Fruit fly (Drosophila melanogaster) whole organism, embryonic: ENCODE results near the gene CG12814.

Experiments
- Awh ChIP-seq: fragments of 200-800 bp; sonication (Bioruptor generic); IDR thresholded peaks from 2 replicates; pipeline ENCODE4, ENCODE4 v1.3.6; 2022; ENCODE audit warnings: missing biosample characterization, missing genetic modification characterization
- BEAF-32 ChIP-seq: fragments of 200-800 bp; sonication (Bioruptor generic); optimal IDR thresholded peaks from 3 replicates; lab custom pipeline; 2017; ENCODE audit warnings: missing biosample characterization, missing genetic modification characterization, mild to moderate bottlenecking, moderate library complexity, missing genetic modification reagents
- Blimp-1 ChIP-seq: fragments of 200-800 bp; sonication (Bioruptor generic); optimal IDR thresholded peaks from 3 replicates; lab custom pipeline; 2018; ENCODE audit warnings: missing biosample characterization, missing genetic modification characterization, mild to moderate bottlenecking, moderate library complexity, missing genetic modification reagents
- CG10462 ChIP-seq: fragments of 200-800 bp; sonication (Bioruptor generic); optimal IDR thresholded peaks from 2 replicates; lab custom pipeline; 2016; ENCODE audit warnings: missing biosample characterization, missing genetic modification characterization
- CG11560 ChIP-seq: fragments of 200-800 bp; sonication (Bioruptor generic); IDR thresholded peaks from 3 replicates; pipeline ENCODE4 v1.3.6; 2022; ENCODE audit warnings: missing biosample characterization, missing genetic modification characterization
- CG13624 ChIP-seq: fragments of 200-800 bp; sonication (Bioruptor generic); optimal IDR thresholded peaks from 2 replicates; lab custom pipeline; 2016; ENCODE audit warnings: missing biosample characterization, missing genetic modification characterization
- CG15269 ChIP-seq: fragments of 200-800 bp; sonication (Bioruptor generic); optimal IDR thresholded peaks from 2 replicates; lab custom pipeline; 2018; ENCODE audit warnings: missing biosample characterization, mild to moderate bottlenecking, missing genetic modification characterization, moderate library complexity
- CG16863 ChIP-seq: fragments of 200-800 bp; sonication (Bioruptor generic); optimal IDR thresholded peaks from 3 replicates; lab custom pipeline; 2016; ENCODE audit warnings: missing biosample characterization, missing genetic modification characterization
- CG17912 ChIP-seq: fragments of 200-800 bp; sonication (Bioruptor generic); optimal IDR thresholded peaks from 2 replicates; lab custom pipeline; 2018; ENCODE audit warnings: missing biosample characterization, mild to moderate bottlenecking, missing genetic modification characterization
- CG18599 ChIP-seq: fragments of 200-800 bp; sonication (Bioruptor generic); optimal IDR thresholded peaks from 3 replicates; lab custom pipeline; 2017; ENCODE audit warnings: missing biosample characterization, missing genetic modification characterization, mild to moderate bottlenecking, moderate library complexity, missing genetic modification reagents
- CG2120 ChIP-seq: fragments of 200-800 bp; sonication (Bioruptor generic); optimal IDR thresholded peaks from 3 replicates; lab custom pipeline; 2016; ENCODE audit warnings: missing biosample characterization, missing genetic modification characterization
- CG2678 ChIP-seq: fragments of 200-800 bp; sonication (Bioruptor generic); optimal IDR thresholded peaks from 3 replicates; lab custom pipeline; 2019; ENCODE audit warnings: missing biosample characterization, mild to moderate bottlenecking, missing genetic modification characterization, moderate library complexity
- CG31365 ChIP-seq: fragments of 200-800 bp; sonication (Bioruptor generic); optimal IDR thresholded peaks from 2 replicates; lab custom pipeline; 2018; ENCODE audit warnings: missing biosample characterization, mild to moderate bottlenecking, missing genetic modification characterization
- CG6765 ChIP-seq: fragments of 200-800 bp; sonication (Bioruptor generic); optimal IDR thresholded peaks from 3 replicates; lab custom pipeline; 2017; ENCODE audit warnings: missing biosample characterization, mild to moderate bottlenecking, missing genetic modification characterization
- CG6854 ChIP-seq: fragments of 200-800 bp; sonication (Bioruptor generic); optimal IDR thresholded peaks from 3 replicates; lab custom pipeline; 2017; ENCODE audit warnings: missing biosample characterization, mild to moderate bottlenecking, missing genetic modification characterization
- CG7357 ChIP-seq: fragments of 200-800 bp; sonication (Bioruptor generic); IDR thresholded peaks from 3 replicates; pipeline ENCODE4 v1.3.6; 2022; ENCODE audit warnings: missing biosample characterization, missing genetic modification characterization
- CG7745 ChIP-seq: fragments of 200-800 bp; sonication (Bioruptor generic); optimal IDR thresholded peaks from 2 replicates; lab custom pipeline; 2018; ENCODE audit warnings: missing biosample characterization, mild to moderate bottlenecking, missing genetic modification characterization, moderate library complexity
- CG8281 ChIP-seq: fragments of 200-800 bp; sonication (Bioruptor generic); optimal IDR thresholded peaks from 2 replicates; lab custom pipeline; 2018; ENCODE audit warnings: missing biosample characterization, mild to moderate bottlenecking, missing genetic modification characterization, moderate library complexity
- CG8478 ChIP-seq: fragments of >200 bp; optimal IDR thresholded peaks from 2 replicates; lab custom pipeline; 2018
- CG9876 ChIP-seq: fragments of 200-800 bp; sonication (Bioruptor generic); optimal IDR thresholded peaks from 2 replicates; lab custom pipeline; 2016; ENCODE audit warnings: missing biosample characterization, missing genetic modification characterization
- CTCF ChIP-seq: fragments of 200-800 bp; sonication (Bioruptor generic); optimal IDR thresholded peaks from 2 replicates; lab custom pipeline; 2017; ENCODE audit warnings: missing biosample characterization, mild to moderate bottlenecking, missing genetic modification characterization, moderate library complexity
- Dref ChIP-seq: fragments of 200-800 bp; sonication (Bioruptor generic); IDR thresholded peaks from 2 replicates; pipeline ENCODE4 v1.3.6; 2022; ENCODE audit warnings: missing biosample characterization, missing genetic modification characterization
- E2f2 ChIP-seq: fragments of 200-800 bp; sonication (Bioruptor generic); IDR thresholded peaks from 2 replicates; pipeline ENCODE4 v1.3.6; 2022; ENCODE audit warnings: missing biosample characterization, missing genetic modification characterization
- Elba2 ChIP-seq: fragments of 200-800 bp; sonication (Bioruptor generic); optimal IDR thresholded peaks from 3 replicates; lab custom pipeline; 2016; ENCODE audit warnings: missing biosample characterization, missing genetic modification characterization
- Ets65A ChIP-seq: fragments of 200-800 bp; sonication (Bioruptor generic); peaks from one replicate; lab custom pipeline; 2016; ENCODE audit warnings: missing biosample characterization, missing genetic modification characterization
- Fer2 ChIP-seq: fragments of 200-800 bp; sonication (Bioruptor generic); optimal IDR thresholded peaks from 2 replicates; lab custom pipeline; 2018; ENCODE audit warnings: missing biosample characterization, mild to moderate bottlenecking, missing genetic modification characterization, moderate library complexity
- HLH3B ChIP-seq: fragments of 200-800 bp; sonication (Bioruptor generic); IDR thresholded peaks from 2 replicates; pipeline ENCODE4 v1.3.6; 2022; ENCODE audit warnings: missing biosample characterization, missing genetic modification characterization
- HmgD ChIP-seq: fragments of 200-800 bp; sonication (Bioruptor generic); optimal IDR thresholded peaks from 3 replicates; lab custom pipeline; 2016; ENCODE audit warnings: missing biosample characterization, missing genetic modification characterization
- Kr ChIP-seq: fragments of 200-800 bp; sonication (Bioruptor generic); optimal IDR thresholded peaks from 2 replicates; lab custom pipeline; 2017; ENCODE audit warnings: missing biosample characterization, mild to moderate bottlenecking, missing genetic modification characterization
- Lim3 ChIP-seq: fragments of 200-800 bp; sonication (Bioruptor generic); IDR thresholded peaks from 2 replicates; pipeline ENCODE4 v1.3.6; 2022; ENCODE audit warnings: missing biosample characterization, missing genetic modification characterization
- Max ChIP-seq: fragments of 200-800 bp; sonication (Bioruptor generic); optimal IDR thresholded peaks from 2 replicates; lab custom pipeline; 2016; ENCODE audit warnings: missing biosample characterization, mild to moderate bottlenecking, missing genetic modification characterization
- Med ChIP-seq: fragments of 200-800 bp; sonication (Bioruptor generic); peaks from one replicate; lab custom pipeline; 2016; ENCODE audit warnings: missing biosample characterization, missing genetic modification characterization, mild to moderate bottlenecking, inconsistent platforms, moderate library complexity
- Neu2 ChIP-seq: fragments of 200-800 bp; sonication (Bioruptor generic); optimal IDR thresholded peaks from 3 replicates; lab custom pipeline; 2016; ENCODE audit warnings: missing biosample characterization, missing genetic modification characterization, borderline replicate concordance
- ac ChIP-seq: fragments of 200-800 bp; sonication (Bioruptor generic); optimal IDR thresholded peaks from 3 replicates; lab custom pipeline; 2017; ENCODE audit warnings: missing biosample characterization, mild to moderate bottlenecking, missing genetic modification characterization
- bab2 ChIP-seq: fragments of 200-800 bp; sonication (Bioruptor generic); optimal IDR thresholded peaks from 2 replicates; lab custom pipeline; 2016; ENCODE audit warnings: missing biosample characterization, missing genetic modification characterization
- caup ChIP-seq: fragments of 200-800 bp; sonication (Bioruptor generic); optimal IDR thresholded peaks from 3 replicates; lab custom pipeline; 2017; ENCODE audit warnings: missing biosample characterization, mild to moderate bottlenecking, missing genetic modification characterization, moderate library complexity; ENCODE audit not compliant: severe bottlenecking
- chif ChIP-seq, 2 experiments: fragments of 200-800 bp; sonication (Bioruptor generic); optimal IDR thresholded peaks; 3 replicates each; lab custom pipeline; 2016; ENCODE audit warnings: missing biosample characterization in 2 of 2, missing genetic modification characterization in 2 of 2
- ci ChIP-seq: fragments of 200-800 bp; sonication (Bioruptor generic); IDR thresholded peaks from 3 replicates; pipeline ENCODE4 v1.3.6; 2022; ENCODE audit warnings: missing biosample characterization, missing genetic modification characterization
- eve ChIP-seq, 2 experiments: fragments of >200 bp; optimal IDR thresholded peaks; 2 replicates each; lab custom pipeline; 2017; ENCODE audit warnings: missing biosample characterization in 2 of 2, missing genetic modification characterization in 2 of 2
- gce ChIP-seq: fragments of 200-800 bp; sonication (Bioruptor generic); IDR thresholded peaks from 3 replicates; pipeline ENCODE4 v1.3.6; 2022; ENCODE audit warnings: missing biosample characterization, missing genetic modification characterization
- ind ChIP-seq: fragments of 200-800 bp; sonication (Bioruptor generic); optimal IDR thresholded peaks from 3 replicates; lab custom pipeline; 2016; ENCODE audit warnings: missing biosample characterization, missing genetic modification characterization
- inv ChIP-seq: fragments of 200-800 bp; sonication (Bioruptor generic); IDR thresholded peaks from 2 replicates; pipeline ENCODE4 v1.3.6; 2022; ENCODE audit warnings: missing biosample characterization, missing genetic modification characterization; ENCODE audit not compliant: partially characterized antibody
- lab ChIP-seq: fragments of 200-800 bp; sonication (Bioruptor generic); optimal IDR thresholded peaks from 3 replicates; lab custom pipeline; 2017; ENCODE audit warnings: missing biosample characterization, missing genetic modification characterization, mild to moderate bottlenecking, moderate library complexity, missing genetic modification reagents
- mld ChIP-seq: fragments of 200-800 bp; sonication (Bioruptor generic); IDR thresholded peaks from 3 replicates; pipeline ENCODE4 v1.3.6; 2022; ENCODE audit warnings: missing biosample characterization, missing genetic modification characterization; ENCODE audit not compliant: partially characterized antibody
- nau ChIP-seq: fragments of 200-800 bp; sonication (Bioruptor generic); optimal IDR thresholded peaks from 3 replicates; lab custom pipeline; 2017; ENCODE audit warnings: missing biosample characterization, mild to moderate bottlenecking, missing genetic modification characterization, missing genetic modification reagents
- nom ChIP-seq: fragments of 200-800 bp; sonication (Bioruptor generic); optimal IDR thresholded peaks from 2 replicates; lab custom pipeline; 2017; ENCODE audit warnings: missing biosample characterization, missing genetic modification characterization, mild to moderate bottlenecking, moderate library complexity, missing genetic modification reagents
- odd ChIP-seq: fragments of 200-800 bp; sonication (Bioruptor generic); optimal IDR thresholded peaks from 2 replicates; lab custom pipeline; 2017; ENCODE audit warnings: missing biosample characterization, mild to moderate bottlenecking, missing genetic modification characterization
- prd ChIP-seq, 3 experiments: fragments of >200 bp in 2 of 3; fragments of 200-800 bp in 1 of 3; sonication (Bioruptor generic) in 1 of 3; optimal IDR thresholded peaks in 2 of 3; IDR thresholded peaks in 1 of 3; 2 replicates in 2 of 3; 3 replicates in 1 of 3; pipeline versions ENCODE4 v1.3.6 to Lab custom; 2017 to 2022; ENCODE audit warnings: missing biosample characterization in 1 of 3, missing genetic modification characterization in 1 of 3
- psq ChIP-seq: fragments of 200-800 bp; sonication (Bioruptor generic); optimal IDR thresholded peaks from 2 replicates; lab custom pipeline; 2017; ENCODE audit warnings: missing biosample characterization, missing genetic modification characterization
- rib ChIP-seq: fragments of 200-800 bp; sonication (Bioruptor generic); IDR thresholded peaks from 2 replicates; pipeline ENCODE4 v1.3.6; 2022; ENCODE audit warnings: missing biosample characterization, missing genetic modification characterization
- wek ChIP-seq: fragments of 200-800 bp; sonication (Bioruptor generic); optimal IDR thresholded peaks from 3 replicates; lab custom pipeline; 2018; ENCODE audit warnings: missing biosample characterization, mild to moderate bottlenecking, missing genetic modification characterization, moderate library complexity

The CG12814 gene

DNA sequence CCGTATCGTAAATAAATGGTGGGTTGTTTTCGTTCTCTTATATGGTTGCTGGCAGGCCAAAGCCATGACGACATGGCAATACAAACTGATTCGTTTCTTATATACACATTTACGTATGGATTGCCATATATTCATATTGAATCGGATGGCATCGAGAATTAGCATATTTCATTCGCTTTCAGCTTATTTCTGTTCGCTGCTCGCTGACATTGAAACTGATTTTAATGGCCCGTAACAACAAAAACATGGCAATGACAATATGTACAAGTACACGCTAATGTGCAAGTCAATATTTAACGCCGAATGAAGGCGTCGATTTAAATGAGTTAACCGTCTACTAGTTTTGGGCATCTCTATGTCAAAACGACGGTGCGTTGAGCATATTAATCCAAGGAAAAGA is 3.4 kb downstream of the CG12814 start (continued):
- TF ChIP-seq Ets65A (GFP tag; lab: Kevin White, UChicago): peak; percentile 29
- no peak for TF ChIP-seq Elba2 (GFP tag; lab: Kevin White, UChicago)
- TF ChIP-seq eve (GFP tag; optimal IDR thresholded peaks at IDR 0.05; lab: Kevin White, UChicago): no peak
- TF ChIP-seq CG8281 (tag; lab: Kevin White, UChicago): no peak
- no peak for TF ChIP-seq nau (GFP tag; lab: Kevin White, UChicago)
- TF ChIP-seq Kr (GFP tag; lab: Kevin White, UChicago): no peak
- TF ChIP-seq wek (GFP tag; lab: Kevin White, UChicago): peak; percentile 55
- peak; percentile 35 for TF ChIP-seq CG17912 (GFP tag; lab: Kevin White, UChicago)
- TF ChIP-seq odd (GFP tag; lab: Kevin White, UChicago): peak; percentile 36
- no peak for TF ChIP-seq prd (optimal IDR thresholded peaks at IDR 0.05; lab: Kevin White, UChicago)
- no peak for TF ChIP-seq prd (GFP tag; IDR thresholded peaks at IDR 0.05; lab: Robert Waterston, UW)
- no peak for TF ChIP-seq ac (GFP tag; lab: Kevin White, UChicago)
- TF ChIP-seq CG8478 (lab: Kevin White, UChicago): no peak
- no peak for TF ChIP-seq CG10462 (GFP tag; lab: Kevin White, UChicago)
- peak; percentile 4 for TF ChIP-seq CG6765 (GFP tag; lab: Kevin White, UChicago)
- TF ChIP-seq Awh (GFP tag; lab: Robert Waterston, UW): peak; percentile 54
- TF ChIP-seq Med (GFP tag; lab: Kevin White, UChicago): peak; percentile 84
- TF ChIP-seq caup: peak; percentile 46
- TF ChIP-seq HmgD (GFP tag; lab: Kevin White, UChicago): no peak
- no peak for TF ChIP-seq Neu2
- TF ChIP-seq CG16863 (GFP tag; lab: Kevin White, UChicago): no peak
- TF ChIP-seq CG15269 (tag; lab: Kevin White, UChicago): peak; percentile 35
- no peak for TF ChIP-seq CG7745
- peak; percentile 11 for TF ChIP-seq CG13624
- TF ChIP-seq chif (GFP tag; optimal IDR thresholded peaks at IDR 0.05; lab: Kevin White, UChicago): no peak
- peak; percentile 24; the same call in 1 of the 2 replicates for TF ChIP-seq HLH3B (GFP tag; lab: Robert Waterston, UW)
- no peak for TF ChIP-seq CG7357 (GFP tag; lab: Robert Waterston, UW)
- no peak for TF ChIP-seq CTCF (GFP tag; lab: Kevin White, UChicago)
- TF ChIP-seq inv: no peak
- 0 out of 3 replicates have a peak, but pooled peaks have one; percentile 50 for TF ChIP-seq gce (GFP tag; lab: Robert Waterston, UW)
- TF ChIP-seq ind: no peak
- peak; percentile 29 for TF ChIP-seq CG31365 (tag; lab: Kevin White, UChicago)
- no peak for TF ChIP-seq bab2 (GFP tag; lab: Kevin White, UChicago)
- no peak for TF ChIP-seq nom (GFP tag; lab: Kevin White, UChicago)
- TF ChIP-seq ci (GFP tag; lab: Robert Waterston, UW): peak; percentile 40; the same call in 1 of the 3 replicates
- TF ChIP-seq E2f2: no peak
- no peak for TF ChIP-seq rib
- no peak for TF ChIP-seq CG11560 (tag; lab: Robert Waterston, UW)
- TF ChIP-seq Fer2 (tag; lab: Kevin White, UChicago): no peak
- TF ChIP-seq Blimp-1 (GFP tag; lab: Kevin White, UChicago): peak; percentile 25
- TF ChIP-seq lab (GFP tag; lab: Kevin White, UChicago): peak; percentile 52
- peak; percentile 16 for TF ChIP-seq CG18599 (GFP tag; lab: Kevin White, UChicago)
- no peak for TF ChIP-seq mld (GFP tag; lab: Robert Waterston, UW)
- no peak for TF ChIP-seq CG9876 (GFP tag; lab: Kevin White, UChicago)
- no peak for TF ChIP-seq Lim3 (GFP tag; lab: Robert Waterston, UW)
- TF ChIP-seq CG2120 (GFP tag; lab: Kevin White, UChicago): peak; percentile 0
- no peak for TF ChIP-seq psq (GFP tag; lab: Kevin White, UChicago)
- TF ChIP-seq Dref (GFP tag; lab: Robert Waterston, UW): no peak
- TF ChIP-seq BEAF-32 (GFP tag; lab: Kevin White, UChicago): no peak
- TF ChIP-seq CG2678 (tag; lab: Kevin White, UChicago): peak; percentile 59
- TF ChIP-seq CG6854 (GFP tag; lab: Kevin White, UChicago): peak; percentile 2
- no peak for TF ChIP-seq Max
